Fruit fly (Drosophila melanogaster) whole organism, adult: ENCODE data around the gene Tyler.

Source experiments
- CG11617 ChIP-seq: fragments of 200-800 bp; sonication (Bioruptor generic); optimal IDR thresholded peaks from 2 replicates; lab custom pipeline; 2017; ENCODE audit warnings: mild to moderate bottlenecking, missing biosample characterization, missing genetic modification reagents, missing genetic modification characterization
- CG12768 ChIP-seq: fragments of 200-800 bp; sonication (Bioruptor generic); optimal IDR thresholded peaks from 2 replicates; lab custom pipeline; 2017; ENCODE audit warnings: missing biosample characterization, missing genetic modification characterization, mild to moderate bottlenecking, moderate library complexity, missing genetic modification reagents
- CG14711 ChIP-seq: fragments of 200-800 bp; sonication (Bioruptor generic); optimal IDR thresholded peaks from 2 replicates; lab custom pipeline; 2018; ENCODE audit warnings: missing biosample characterization, mild to moderate bottlenecking, missing genetic modification characterization, moderate library complexity
- CG1620 ChIP-seq: fragments of 200-800 bp; sonication (Bioruptor generic); optimal IDR thresholded peaks from 2 replicates; lab custom pipeline; 2016; ENCODE audit warnings: missing biosample characterization, missing genetic modification characterization
- CG33017 ChIP-seq: fragments of 200-800 bp; sonication (Bioruptor generic); optimal IDR thresholded peaks from 2 replicates; lab custom pipeline; 2018; ENCODE audit warnings: missing biosample characterization, mild to moderate bottlenecking, missing genetic modification characterization, moderate library complexity
- CG5204 ChIP-seq: fragments of 200-800 bp; sonication (Bioruptor generic); optimal IDR thresholded peaks from 2 replicates; lab custom pipeline; 2016; ENCODE audit warnings: missing biosample characterization, missing genetic modification characterization
- CG7045 ChIP-seq: fragments of 200-800 bp; sonication (Bioruptor generic); optimal IDR thresholded peaks from 2 replicates; lab custom pipeline; 2017; ENCODE audit warnings: missing biosample characterization, mild to moderate bottlenecking, missing genetic modification characterization
- CG7101 ChIP-seq: fragments of 200-800 bp; sonication (Bioruptor generic); optimal IDR thresholded peaks from 2 replicates; lab custom pipeline; 2018; ENCODE audit warnings: missing biosample characterization, mild to moderate bottlenecking, missing genetic modification characterization, moderate library complexity
- Clk ChIP-seq: fragments of 200-800 bp; sonication (Bioruptor generic); optimal IDR thresholded peaks from 2 replicates; lab custom pipeline; 2017; ENCODE audit warnings: missing biosample characterization, missing genetic modification characterization
- Crg-1 ChIP-seq: fragments of 200-800 bp; sonication (Bioruptor generic); optimal IDR thresholded peaks from 2 replicates; lab custom pipeline; 2016; ENCODE audit warnings: missing biosample characterization, missing genetic modification characterization
- Hr96 ChIP-seq: fragments of 200-800 bp; sonication (Bioruptor generic); optimal IDR thresholded peaks from 2 replicates; lab custom pipeline; 2016; ENCODE audit warnings: missing biosample characterization, missing genetic modification characterization
- Mnt ChIP-seq: fragments of 200-800 bp; sonication (Bioruptor generic); optimal IDR thresholded peaks from 2 replicates; lab custom pipeline; 2016; ENCODE audit warnings: missing biosample characterization, mild to moderate bottlenecking, missing genetic modification characterization
- bab1 ChIP-seq: fragments of 200-800 bp; sonication (Bioruptor generic); optimal IDR thresholded peaks from 3 replicates; lab custom pipeline; 2019; ENCODE audit warnings: missing biosample characterization, mild to moderate bottlenecking, missing genetic modification characterization, moderate library complexity
- cic ChIP-seq: fragments of 200-800 bp; sonication (Bioruptor generic); optimal IDR thresholded peaks from 2 replicates; lab custom pipeline; 2017; ENCODE audit warnings: missing biosample characterization, mild to moderate bottlenecking, missing genetic modification characterization, moderate library complexity
- cnc ChIP-seq, 2 experiments: fragments of >200 bp; optimal IDR thresholded peaks; 2 replicates each; lab custom pipeline; 2017
- kay ChIP-seq: fragments of 200-800 bp; sonication (Bioruptor generic); peaks from one replicate; lab custom pipeline; 2016; ENCODE audit warnings: missing biosample characterization, missing genetic modification characterization, borderline replicate concordance
- ovo ChIP-seq: fragments of 200-800 bp; sonication (Bioruptor generic); optimal IDR thresholded peaks from 2 replicates; lab custom pipeline; 2016; ENCODE audit warnings: missing biosample characterization, missing genetic modification characterization
- pad ChIP-seq: fragments of 200-800 bp; sonication (Bioruptor generic); optimal IDR thresholded peaks from 3 replicates; lab custom pipeline; 2017; ENCODE audit warnings: missing biosample characterization, missing genetic modification characterization, mild to moderate bottlenecking, moderate library complexity, missing genetic modification reagents
- tj ChIP-seq: fragments of 200-800 bp; sonication (Bioruptor generic); optimal IDR thresholded peaks from 3 replicates; lab custom pipeline; 2017; ENCODE audit warnings: missing biosample characterization, mild to moderate bottlenecking, missing genetic modification characterization, moderate library complexity
- toe ChIP-seq: fragments of 200-800 bp; sonication (Bioruptor generic); optimal IDR thresholded peaks from 2 replicates; lab custom pipeline; 2016; ENCODE audit warnings: missing biosample characterization, missing genetic modification characterization

The Tyler gene

dm6 chrX:19631365-19631832 is 20.1 kb downstream of the Tyler start:
- peak; percentile 10 for TF ChIP-seq CG7101 (tag; lab: Kevin White, UChicago)
- no peak for TF ChIP-seq CG1620
- TF ChIP-seq Crg-1 (GFP tag; lab: Kevin White, UChicago) = no peak
- no peak for TF ChIP-seq CG7045 (GFP tag; lab: Kevin White, UChicago)
- peak; percentile 25 for TF ChIP-seq CG14711 (tag; lab: Kevin White, UChicago)
- TF ChIP-seq CG12768 = peak; percentile 17
- no peak for TF ChIP-seq CG33017 (tag; lab: Kevin White, UChicago)
- peak; percentile 90 for TF ChIP-seq Mnt
- no peak for TF ChIP-seq Clk (GFP tag; lab: Kevin White, UChicago)
- TF ChIP-seq ovo = no peak
- peak; percentile 78 for TF ChIP-seq pad (GFP tag; lab: Kevin White, UChicago)
- TF ChIP-seq bab1 = peak; percentile 16
- TF ChIP-seq tj (GFP tag; lab: Kevin White, UChicago) = peak; percentile 60
- no peak for TF ChIP-seq Hr96 (GFP tag; lab: Kevin White, UChicago)
- TF ChIP-seq CG5204 (GFP tag; lab: Kevin White, UChicago) = no peak
- peak; percentile 12 for TF ChIP-seq CG11617 (GFP tag; lab: Kevin White, UChicago)
- peak; percentile 64 for TF ChIP-seq cic (GFP tag; lab: Kevin White, UChicago)

DNA sequence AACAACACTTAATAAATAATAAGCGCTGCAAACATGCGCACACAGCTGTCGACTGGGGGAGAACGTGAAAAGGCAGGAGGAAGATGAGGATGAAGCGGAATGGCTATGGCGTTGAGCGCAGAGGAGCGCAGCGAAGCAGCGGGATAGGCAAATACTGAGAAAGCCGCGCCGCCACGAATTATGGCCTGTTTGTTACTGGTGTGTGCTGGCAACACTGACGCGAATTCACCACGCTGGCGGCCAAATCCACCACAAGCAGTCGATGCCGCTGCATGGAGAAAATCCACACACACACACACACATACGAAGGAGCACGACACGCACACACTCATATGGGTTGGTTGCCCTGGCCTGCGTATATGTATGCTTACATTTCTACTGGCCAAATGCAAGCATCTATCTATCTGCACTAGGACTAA is 25.7 kb downstream of the Tyler start:
- TF ChIP-seq CG1620 = peak; percentile 4
- no peak for TF ChIP-seq ovo
- TF ChIP-seq pad (GFP tag; lab: Kevin White, UChicago) = peak; percentile 98
- TF ChIP-seq toe (GFP tag; lab: Kevin White, UChicago) = no peak
- peak; percentile 71 for TF ChIP-seq CG14711 (tag; lab: Kevin White, UChicago)
- TF ChIP-seq CG7045 (GFP tag; lab: Kevin White, UChicago) = no peak
- TF ChIP-seq cic (GFP tag; lab: Kevin White, UChicago) = peak; percentile 6
- TF ChIP-seq CG7101 (tag; lab: Kevin White, UChicago) = peak; percentile 13
- no peak for TF ChIP-seq Crg-1 (GFP tag; lab: Kevin White, UChicago)
- peak; percentile 4 for TF ChIP-seq CG12768
- TF ChIP-seq CG5204 (GFP tag; lab: Kevin White, UChicago) = no peak
- peak; percentile 27 for TF ChIP-seq bab1
- TF ChIP-seq cnc (optimal IDR thresholded peaks at IDR 0.05; lab: Kevin White, UChicago) = no peak
- TF ChIP-seq CG33017 (tag; lab: Kevin White, UChicago) = peak; percentile 19
- no peak for TF ChIP-seq Clk (GFP tag; lab: Kevin White, UChicago)
- TF ChIP-seq Hr96 (GFP tag; lab: Kevin White, UChicago) = no peak
- peak; percentile 9 for TF ChIP-seq CG11617 (GFP tag; lab: Kevin White, UChicago)
- peak; percentile 50 for TF ChIP-seq Mnt
- TF ChIP-seq tj (GFP tag; lab: Kevin White, UChicago) = peak; percentile 5
- TF ChIP-seq kay (GFP tag; lab: Kevin White, UChicago) = no peak

DNA sequence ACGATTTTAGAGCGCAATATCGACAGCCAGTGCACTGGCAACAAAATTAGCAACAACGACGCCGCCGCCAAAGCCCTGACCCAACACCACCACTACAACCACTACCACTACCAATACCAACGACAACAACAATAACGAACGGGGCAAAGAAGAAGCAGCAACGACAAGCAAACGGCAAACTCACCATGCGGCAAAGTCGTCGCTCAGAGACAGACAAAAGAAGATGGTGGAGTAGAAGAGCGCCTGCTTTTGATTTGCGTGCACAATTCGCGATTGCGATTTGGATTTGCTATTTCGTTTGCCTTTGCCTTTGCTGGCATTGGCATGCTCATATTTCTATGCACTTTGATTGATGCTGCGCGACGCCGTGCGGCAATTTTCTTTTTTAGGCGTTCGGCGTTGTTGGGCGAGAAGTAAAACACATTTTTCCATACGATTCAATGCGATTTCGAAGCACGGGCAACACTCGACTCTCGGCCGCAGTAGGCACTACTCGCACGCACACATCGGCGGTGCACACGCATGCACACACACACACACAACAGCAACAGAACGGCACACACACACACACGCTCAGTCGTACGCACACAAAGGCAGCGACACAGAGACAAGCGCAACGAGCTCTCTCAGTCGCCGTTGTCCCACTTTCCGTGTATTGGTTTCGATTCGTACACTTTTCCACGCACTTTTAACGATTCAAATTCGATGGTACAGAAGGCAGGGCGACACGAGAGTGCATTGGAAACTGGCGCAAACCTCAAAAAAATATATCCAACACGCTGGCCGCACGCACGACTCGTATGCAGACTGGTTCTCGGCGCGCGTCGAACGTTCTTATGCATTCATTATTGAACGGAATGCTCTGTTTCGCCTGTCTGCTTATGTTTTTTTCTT is 26.4 kb downstream of the Tyler start:
- TF ChIP-seq Crg-1 (GFP tag; lab: Kevin White, UChicago) (no peak), cic (GFP tag; lab: Kevin White, UChicago) (no peak), pad (GFP tag; lab: Kevin White, UChicago) (peak; percentile 96), CG7101 (tag; lab: Kevin White, UChicago) (peak; percentile 26), Mnt (peak; percentile 4), tj (GFP tag; lab: Kevin White, UChicago) (peak; percentile 26), CG11617 (GFP tag; lab: Kevin White, UChicago) (no peak), Clk (GFP tag; lab: Kevin White, UChicago) (no peak), kay (GFP tag; lab: Kevin White, UChicago) (no peak), bab1 (peak; percentile 48), CG14711 (tag; lab: Kevin White, UChicago) (no peak), CG5204 (GFP tag; lab: Kevin White, UChicago) (no peak)

DNA sequence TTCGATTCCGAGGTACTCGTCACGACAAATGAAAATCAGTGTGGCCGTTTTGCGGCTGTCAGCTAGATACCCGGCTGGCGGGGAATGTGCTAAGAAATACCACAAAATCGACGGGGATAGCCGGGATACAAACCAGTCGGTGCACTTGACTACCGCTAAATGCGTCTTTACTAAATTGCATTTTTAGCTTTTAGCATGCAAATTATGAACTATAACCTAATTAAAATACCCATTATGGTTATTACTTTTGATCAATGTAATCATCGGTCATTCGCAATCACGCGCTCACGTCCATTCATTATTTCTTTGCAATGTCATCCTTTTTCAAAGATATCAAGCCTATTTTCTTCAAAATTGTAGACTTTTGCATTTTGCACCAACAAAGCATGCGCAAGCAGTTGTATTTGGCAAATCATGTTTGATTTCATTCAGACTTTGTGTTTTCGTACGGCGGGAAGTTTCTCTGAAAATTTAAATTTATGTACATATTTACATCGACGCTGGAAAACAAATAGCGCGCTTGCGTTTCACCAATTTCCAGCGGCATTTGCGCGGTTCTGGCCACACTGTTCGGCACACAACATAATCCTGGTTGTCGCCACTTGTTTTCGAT is 27.1 kb downstream of the Tyler start, which contains the start of gene Rcd-1:
TSS of gene Rcd-1 (plus strand) at position 440 of the 613 bp plus-strand sequence.
- TF ChIP-seq CG5204 (GFP tag; lab: Kevin White, UChicago) (no peak), ovo (no peak), kay (GFP tag; lab: Kevin White, UChicago) (no peak), tj (GFP tag; lab: Kevin White, UChicago) (no peak), CG11617 (GFP tag; lab: Kevin White, UChicago) (no peak), CG1620 (no peak), CG14711 (tag; lab: Kevin White, UChicago) (no peak), cnc (optimal IDR thresholded peaks at IDR 0.05; lab: Kevin White, UChicago) (no peak), Crg-1 (GFP tag; lab: Kevin White, UChicago) (no peak), CG12768 (no peak), toe (GFP tag; lab: Kevin White, UChicago) (no peak)

- TF ChIP-seq kay (GFP tag; lab: Kevin White, UChicago) (no peak), pad (GFP tag; lab: Kevin White, UChicago) (peak; percentile 70), bab1 (peak; percentile 24)
Observed at dm6 chrX:19640707-19641248, 29.5 kb downstream of the Tyler start.
